Worm (Caenorhabditis elegans) whole organism, L2 larva: Measurements from ENCODE around the gene srg-22.

Experiments used
- Y55F3AM.14 ChIP-seq: fragments of 200-800 bp; sonication (Bioruptor generic); optimal IDR thresholded peaks from 2 replicates; lab custom pipeline; 2018; ENCODE audit warnings: mild to moderate bottlenecking, missing genetic modification characterization, missing compliant biosample characterization
- aly-2 ChIP-seq: fragments of 150-350 bp; optimal IDR thresholded peaks from 2 replicates; lab custom pipeline; 2014; ENCODE audit warnings: missing biosample characterization, missing genetic modification characterization
- lin-13 ChIP-seq: fragments of 150-350 bp; optimal IDR thresholded peaks from 2 replicates; lab custom pipeline; 2014; ENCODE audit warnings: missing biosample characterization, missing genetic modification reagents, missing genetic modification characterization
- lsy-2 ChIP-seq, 2 experiments: fragments of 150-350 bp in 1 of 2; sonication (generic microtip) in 1 of 2; optimal IDR thresholded peaks; 2 replicates each; lab custom pipeline; 2014 to 2017; ENCODE audit warnings: missing biosample characterization in 2 of 2, missing genetic modification characterization in 2 of 2
- mdl-1 ChIP-seq, 2 experiments: fragments of 150-350 bp in 1 of 2; sonication (generic microtip) in 1 of 2; optimal IDR thresholded peaks; 2 replicates each; lab custom pipeline; 2017; ENCODE audit warnings: missing biosample characterization in 2 of 2, missing genetic modification characterization in 2 of 2
- nhr-25 ChIP-seq: fragments of 150-350 bp; sonication (generic microtip); optimal IDR thresholded peaks from 3 replicates; lab custom pipeline; 2014; ENCODE audit warnings: missing biosample characterization, missing genetic modification characterization
- skn-1 ChIP-seq: sonication (generic microtip); optimal IDR thresholded peaks from 2 replicates; lab custom pipeline; 2017; ENCODE audit warnings: missing biosample characterization, missing genetic modification characterization
- sma-3 ChIP-seq: sonication (generic microtip); optimal IDR thresholded peaks from 2 replicates; lab custom pipeline; 2016; ENCODE audit warnings: missing genetic modification reagents, missing genetic modification characterization, missing compliant biosample characterization
- unc-62 ChIP-seq: fragments of 150-350 bp; optimal IDR thresholded peaks from 2 replicates; lab custom pipeline; 2014; ENCODE audit warnings: missing biosample characterization, missing genetic modification reagents, missing genetic modification characterization
- zag-1 ChIP-seq: fragments of 150-350 bp; optimal IDR thresholded peaks from 2 replicates; lab custom pipeline; 2014; ENCODE audit warnings: missing biosample characterization, missing genetic modification characterization
- ztf-4 ChIP-seq: fragments of 150-350 bp; optimal IDR thresholded peaks from 2 replicates; lab custom pipeline; 2014; ENCODE audit warnings: missing biosample characterization, missing genetic modification characterization

ce11 chrII:3112313-3112712, 19.1 kb upstream of the srg-22 start, which contains the start of gene Y25C1A.2:
- TF ChIP-seq lin-13 (GFP tag; lab: Kevin White, UChicago) (no peak), aly-2 (tag; lab: Kevin White, UChicago) (no peak), lsy-2 (tag; optimal IDR thresholded peaks at IDR 0.05; lab: Kevin White, UChicago) (no peak), mdl-1 (tag; optimal IDR thresholded peaks at IDR 0.05; lab: Kevin White, UChicago) (no peak), Y55F3AM.14 (no peak), unc-62 (GFP tag; lab: Kevin White, UChicago) (no peak), ztf-4 (tag; lab: Kevin White, UChicago) (no peak), zag-1 (tag; lab: Kevin White, UChicago) (no peak), sma-3 (no peak), nhr-25 (tag; lab: Kevin White, UChicago) (no peak), skn-1 (no peak)
